Worm (Caenorhabditis elegans) whole organism, young adult: ENCODE data around the gene B0302.4.
A peak's percentile ranks its signal among the peaks of the same experiment; 100 is the strongest.

Experiments
- B0019.2 ChIP-seq: fragments of 200-800 bp; sonication (Bioruptor generic); conservative IDR thresholded peaks from 2 replicates; pipeline ENCODE4 v1.3.6; 2022; ENCODE audit warnings: missing genetic modification reagents, missing genetic modification characterization, missing compliant biosample characterization
- C17E4.6 ChIP-seq: fragments of 200-800 bp; sonication (Bioruptor generic); IDR thresholded peaks from 2 replicates; pipeline ENCODE4 v1.3.6; 2022; ENCODE audit warnings: missing genetic modification reagents, missing genetic modification characterization, missing compliant biosample characterization
- F23B12.7 ChIP-seq: sonication (generic microtip); optimal IDR thresholded peaks from 2 replicates; lab custom pipeline; 2017; ENCODE audit warnings: missing genetic modification characterization, mild to moderate bottlenecking, missing compliant biosample characterization, antibody characterized with exemption, moderate library complexity; ENCODE audit not compliant: insufficient read depth
- F52B5.7 ChIP-seq: sonication (generic microtip); optimal IDR thresholded peaks from 2 replicates; lab custom pipeline; 2016; ENCODE audit warnings: mild to moderate bottlenecking, missing genetic modification characterization, missing compliant biosample characterization
- F57A8.1 ChIP-seq: fragments of 200-800 bp; sonication (Bioruptor generic); optimal IDR thresholded peaks from 2 replicates; lab custom pipeline; 2018; ENCODE audit warnings: mild to moderate bottlenecking, missing genetic modification characterization, moderate library complexity, missing compliant biosample characterization
- T26A5.8 ChIP-seq: sonication (generic microtip); optimal IDR thresholded peaks from 2 replicates; lab custom pipeline; 2016; ENCODE audit warnings: missing genetic modification characterization, missing compliant biosample characterization
- Y53F4B.3 ChIP-seq: fragments of 200-800 bp; sonication (Bioruptor generic); IDR thresholded peaks from 2 replicates; pipeline ENCODE4 v1.3.6; 2022; ENCODE audit warnings: missing genetic modification reagents, missing genetic modification characterization, missing compliant biosample characterization
- Y56A3A.18 ChIP-seq: fragments of 200-800 bp; sonication (Bioruptor generic); IDR thresholded peaks from 2 replicates; pipeline ENCODE4 v1.3.6; 2022; ENCODE audit warnings: missing genetic modification reagents, missing genetic modification characterization, missing compliant biosample characterization
- ZK185.1 ChIP-seq: sonication (generic microtip); optimal IDR thresholded peaks from 2 replicates; lab custom pipeline; 2016; ENCODE audit warnings: mild to moderate bottlenecking, missing genetic modification characterization, missing compliant biosample characterization; ENCODE audit not compliant: poor library complexity, severe bottlenecking
- ama-1 ChIP-seq, 3 experiments: fragments of 150-350 bp in 1 of 3; sonication (generic microtip) in 2 of 3; optimal IDR thresholded peaks; 2 replicates each; lab custom pipeline; 2014 to 2018; ENCODE audit warnings: missing biosample characterization in 2 of 3, missing genetic modification characterization in 2 of 3, missing genetic modification reagents in 2 of 3
- atf-7 ChIP-seq: sonication (generic microtip); optimal IDR thresholded peaks from 2 replicates; lab custom pipeline; 2017; ENCODE audit warnings: mild to moderate bottlenecking, missing genetic modification characterization, missing compliant biosample characterization
- athp-1 ChIP-seq: sonication (generic microtip); optimal IDR thresholded peaks from 2 replicates; lab custom pipeline; 2017; ENCODE audit warnings: mild to moderate bottlenecking, missing genetic modification characterization, missing compliant biosample characterization
- attf-5 ChIP-seq: fragments of 200-800 bp; sonication (Bioruptor generic); optimal IDR thresholded peaks from 2 replicates; lab custom pipeline; 2018; ENCODE audit warnings: mild to moderate bottlenecking, missing genetic modification characterization, missing compliant biosample characterization
- ccch-3 ChIP-seq: fragments of 200-800 bp; sonication (Bioruptor generic); optimal IDR thresholded peaks from 2 replicates; lab custom pipeline; 2018; ENCODE audit warnings: mild to moderate bottlenecking, missing genetic modification characterization, missing compliant biosample characterization
- cebp-2 ChIP-seq: fragments of 200-800 bp; sonication (Bioruptor generic); IDR thresholded peaks from 2 replicates; pipeline ENCODE4 v1.3.6; 2022; ENCODE audit warnings: missing genetic modification characterization, missing compliant biosample characterization
- ceh-100 ChIP-seq: fragments of 200-800 bp; sonication (Bioruptor generic); IDR thresholded peaks from 2 replicates; pipeline ENCODE4 v1.3.6; 2022; ENCODE audit warnings: missing genetic modification reagents, missing genetic modification characterization, missing compliant biosample characterization
- ceh-27 ChIP-seq: fragments of 200-800 bp; sonication (Bioruptor generic); optimal IDR thresholded peaks from 2 replicates; lab custom pipeline; 2018; ENCODE audit warnings: mild to moderate bottlenecking, missing genetic modification characterization, moderate library complexity, missing compliant biosample characterization
- ceh-91 ChIP-seq: fragments of 200-800 bp; sonication (Bioruptor generic); IDR thresholded peaks from 2 replicates; pipeline ENCODE4 v1.3.6; 2022; ENCODE audit warnings: missing genetic modification reagents, missing genetic modification characterization, missing compliant biosample characterization
- chd-7 ChIP-seq: sonication (generic microtip); optimal IDR thresholded peaks from 2 replicates; lab custom pipeline; 2016; ENCODE audit warnings: mild to moderate bottlenecking, missing genetic modification characterization, moderate library complexity, missing compliant biosample characterization
- ekl-4 ChIP-seq: fragments of 200-800 bp; sonication (Bioruptor generic); IDR thresholded peaks from 2 replicates; pipeline ENCODE4 v1.3.6; 2022; ENCODE audit warnings: missing genetic modification reagents, missing genetic modification characterization, missing compliant biosample characterization
- gei-17 ChIP-seq: fragments of 200-800 bp; sonication (Bioruptor generic); optimal IDR thresholded peaks from 2 replicates; lab custom pipeline; 2018; ENCODE audit warnings: mild to moderate bottlenecking, missing genetic modification characterization, missing compliant biosample characterization
- hlh-26 ChIP-seq: fragments of 200-800 bp; sonication (Bioruptor generic); conservative IDR thresholded peaks from 2 replicates; pipeline ENCODE4 v1.3.6; 2022; ENCODE audit warnings: missing genetic modification reagents, missing genetic modification characterization, missing compliant biosample characterization
- hmg-1.2 ChIP-seq: fragments of 200-800 bp; sonication (Bioruptor generic); IDR thresholded peaks from 2 replicates; pipeline ENCODE4 v1.3.6; 2022; ENCODE audit warnings: missing genetic modification reagents, missing genetic modification characterization, missing compliant biosample characterization
- hrde-1 ChIP-seq: sonication (generic microtip); optimal IDR thresholded peaks from 2 replicates; lab custom pipeline; 2016; ENCODE audit warnings: missing genetic modification characterization, mild to moderate bottlenecking, missing compliant biosample characterization, moderate library complexity, missing genotype, missing genetic modification reagents, borderline replicate concordance
- let-526 ChIP-seq: fragments of 200-800 bp; sonication (Bioruptor generic); IDR thresholded peaks from 2 replicates; pipeline ENCODE4 v1.3.6; 2022; ENCODE audit warnings: missing genetic modification reagents, missing genetic modification characterization, missing compliant biosample characterization
- lin-40 ChIP-seq: sonication (generic microtip); optimal IDR thresholded peaks from 2 replicates; lab custom pipeline; 2016; ENCODE audit warnings: missing genetic modification characterization, mild to moderate bottlenecking, missing compliant biosample characterization, missing genotype, missing genetic modification reagents
- lin-54 ChIP-seq: fragments of 200-800 bp; sonication (Bioruptor generic); optimal IDR thresholded peaks from 2 replicates; lab custom pipeline; 2018; ENCODE audit warnings: mild to moderate bottlenecking, missing genetic modification characterization, missing compliant biosample characterization
- madf-6 ChIP-seq: fragments of 200-800 bp; sonication (Bioruptor generic); IDR thresholded peaks from 2 replicates; pipeline ENCODE4 v1.3.6; 2022; ENCODE audit warnings: missing genetic modification reagents, missing genetic modification characterization, missing compliant biosample characterization
- mel-28 ChIP-seq: sonication (generic microtip); optimal IDR thresholded peaks from 2 replicates; lab custom pipeline; 2016; ENCODE audit warnings: borderline replicate concordance, mild to moderate bottlenecking, missing genetic modification characterization, missing compliant biosample characterization
- nfya-1 ChIP-seq: sonication (generic microtip); optimal IDR thresholded peaks from 2 replicates; lab custom pipeline; 2017; ENCODE audit warnings: antibody characterized with exemption, missing compliant biosample characterization, missing genetic modification characterization, borderline replicate concordance; ENCODE audit not compliant: insufficient read depth
- nhr-80 ChIP-seq: sonication (generic microtip); optimal IDR thresholded peaks from 2 replicates; lab custom pipeline; 2016; ENCODE audit warnings: missing genetic modification characterization, missing compliant biosample characterization
- pbrm-1 ChIP-seq: fragments of 200-800 bp; sonication (Bioruptor generic); IDR thresholded peaks from 2 replicates; pipeline ENCODE4 v1.3.6; 2022; ENCODE audit warnings: missing genetic modification reagents, missing genetic modification characterization, missing compliant biosample characterization
- snpc-4 ChIP-seq, 5 experiments: fragments of 150-350 bp in 1 of 5; sonication (generic microtip) in 4 of 5; optimal IDR thresholded peaks; 2 replicates each; lab custom pipeline; 2014 to 2018; ENCODE audit warnings: missing genetic modification characterization in 5 of 5, missing biosample characterization in 3 of 5, antibody characterized with exemption in 2 of 5, mild to moderate bottlenecking in 2 of 5, missing compliant biosample characterization in 2 of 5, missing genotype in 2 of 5, moderate library complexity in 2 of 5, missing genetic modification reagents in 1 of 5
- zfh-2 ChIP-seq: fragments of 200-800 bp; sonication (Bioruptor generic); conservative IDR thresholded peaks from 2 replicates; pipeline ENCODE4 v1.3.6; 2022; ENCODE audit warnings: missing genetic modification reagents, missing genetic modification characterization, missing compliant biosample characterization
- ztf-18 ChIP-seq: sonication (generic microtip); optimal IDR thresholded peaks from 2 replicates; lab custom pipeline; 2016; ENCODE audit warnings: missing genotype, mild to moderate bottlenecking, missing genetic modification characterization, missing compliant biosample characterization
- ztf-25 ChIP-seq: fragments of 200-800 bp; sonication (Bioruptor generic); IDR thresholded peaks from 2 replicates; pipeline ENCODE4 v1.3.6; 2022; ENCODE audit warnings: missing genetic modification reagents, missing genetic modification characterization, missing compliant biosample characterization

The B0302.4 gene

ce11 chrX:17181220-17181619, 4.6 kb upstream of the B0302.4 start:
- 0 out of 2 replicates have a peak, but pooled peaks have one; percentile 22 for TF ChIP-seq pbrm-1 (GFP tag; lab: Robert Waterston, UW)
- no peak for TF ChIP-seq ekl-4 (GFP tag; lab: Robert Waterston, UW)
- TF ChIP-seq lin-40 (tag; lab: Kevin White, UChicago): peak; percentile 84
- TF ChIP-seq F23B12.7: peak; percentile 47
- TF ChIP-seq ceh-91 (GFP tag; lab: Robert Waterston, UW): no peak
- TF ChIP-seq Y56A3A.18: 0 out of 2 replicates have a peak, but pooled peaks have one; percentile 23
- 0 out of 2 replicates have a peak, but pooled peaks have one; percentile 22 for TF ChIP-seq let-526 (GFP tag; lab: Robert Waterston, UW)
- no peak for TF ChIP-seq lin-54 (GFP tag; lab: Kevin White, UChicago)
- TF ChIP-seq ztf-25 (GFP tag; lab: Robert Waterston, UW): no peak
- TF ChIP-seq hmg-1.2 (GFP tag; lab: Robert Waterston, UW): peak; percentile 73
- no peak for TF ChIP-seq C17E4.6 (GFP tag; lab: Robert Waterston, UW)
- TF ChIP-seq gei-17 (GFP tag; lab: Kevin White, UChicago): peak; percentile 79
- TF ChIP-seq attf-5 (GFP tag; lab: Kevin White, UChicago): no peak
- no peak for TF ChIP-seq snpc-4 (GFP tag; optimal IDR thresholded peaks at IDR 0.05; lab: Kevin White, UChicago)
- peak in 1 of 4 experiments; percentile 1 for TF ChIP-seq snpc-4 (tag; optimal IDR thresholded peaks at IDR 0.05; lab: Kevin White, UChicago)
- TF ChIP-seq hlh-26: no peak
- peak; percentile 38 for TF ChIP-seq ZK185.1
- TF ChIP-seq nhr-80 (tag; lab: Kevin White, UChicago): peak; percentile 59
- peak; percentile 9 for TF ChIP-seq ceh-27 (GFP tag; lab: Kevin White, UChicago)
- no peak for TF ChIP-seq mel-28 (tag; lab: Kevin White, UChicago)

- TF ChIP-seq ztf-25 (GFP tag; lab: Robert Waterston, UW) (no peak), F57A8.1 (no peak), ztf-18 (tag; lab: Kevin White, UChicago) (no peak), Y53F4B.3 (GFP tag; lab: Robert Waterston, UW) (no peak), F52B5.7 (no peak), ama-1 (optimal IDR thresholded peaks at IDR 0.05; lab: Kevin White, UChicago) (no peak), ama-1 (GFP tag; optimal IDR thresholded peaks at IDR 0.05; lab: Kevin White, UChicago) (no peak), madf-6 (GFP tag; lab: Robert Waterston, UW) (no peak), gei-17 (GFP tag; lab: Kevin White, UChicago) (no peak), chd-7 (tag; lab: Kevin White, UChicago) (no peak), zfh-2 (GFP tag; lab: Robert Waterston, UW) (no peak), B0019.2 (no peak), ceh-100 (GFP tag; lab: Robert Waterston, UW) (no peak), athp-1 (tag; lab: Kevin White, UChicago) (no peak)
Observed at ce11 chrX:17180135-17180534, 3.6 kb upstream of the B0302.4 start.

- no peak for TF ChIP-seq Y53F4B.3 (GFP tag; lab: Robert Waterston, UW)
- TF ChIP-seq ccch-3: no peak
- no peak for TF ChIP-seq hrde-1 (tag; lab: Kevin White, UChicago)
- TF ChIP-seq nfya-1 (tag; lab: Kevin White, UChicago): no peak
- no peak for TF ChIP-seq T26A5.8 (tag; lab: Kevin White, UChicago)
- TF ChIP-seq atf-7 (tag; lab: Kevin White, UChicago): no peak
- no peak for TF ChIP-seq cebp-2 (GFP tag; lab: Robert Waterston, UW)
Observed at ce11 chrX:17178239-17178638, 1.7 kb upstream of the B0302.4 start, which contains the start of gene B0302.2. Gene B0302.2, plus strand, starts transcription at chrX:17178539.
